Worm (Caenorhabditis elegans) whole organism, mixed stage, embryonic: ENCODE measurements around the gene F42A9.3.

Source experiments
- ces-1 ChIP-seq: fragments of 150-350 bp; optimal IDR thresholded peaks from 2 replicates; lab custom pipeline; 2014; ENCODE audit warnings: missing biosample characterization, missing genetic modification reagents, missing genetic modification characterization
- elt-3 ChIP-seq: fragments of 150-350 bp; optimal IDR thresholded peaks from 2 replicates; lab custom pipeline; 2014; ENCODE audit warnings: missing biosample characterization, missing genetic modification characterization
- lsy-2 ChIP-seq: fragments of 150-350 bp; optimal IDR thresholded peaks from 2 replicates; lab custom pipeline; 2014; ENCODE audit warnings: missing biosample characterization, missing genetic modification characterization
- nhr-12 ChIP-seq: fragments of 150-350 bp; optimal IDR thresholded peaks from 2 replicates; lab custom pipeline; 2014; ENCODE audit warnings: missing biosample characterization, missing genetic modification characterization
- nhr-76 ChIP-seq: sonication (generic microtip); optimal IDR thresholded peaks from 2 replicates; lab custom pipeline; 2017; ENCODE audit warnings: missing biosample characterization, missing genetic modification characterization
- snpc-4 ChIP-seq: fragments of 150-350 bp; optimal IDR thresholded peaks from 2 replicates; lab custom pipeline; 2014; ENCODE audit warnings: missing biosample characterization, missing genetic modification characterization
- tbx-8 ChIP-seq: fragments of 200-800 bp; sonication (Bioruptor generic); optimal IDR thresholded peaks from 2 replicates; lab custom pipeline; 2018; ENCODE audit warnings: mild to moderate bottlenecking, missing genetic modification characterization, moderate library complexity, missing compliant biosample characterization
- unc-39 ChIP-seq: fragments of 150-350 bp; optimal IDR thresholded peaks from 2 replicates; lab custom pipeline; 2014; ENCODE audit warnings: missing biosample characterization, missing genetic modification characterization
- unc-62 ChIP-seq: fragments of 150-350 bp; optimal IDR thresholded peaks from 2 replicates; lab custom pipeline; 2014; ENCODE audit warnings: missing biosample characterization, missing genetic modification reagents, missing genetic modification characterization
- zip-8 ChIP-seq: fragments of 150-350 bp; optimal IDR thresholded peaks from 2 replicates; lab custom pipeline; 2014; ENCODE audit warnings: missing biosample characterization, missing genetic modification characterization
- ztf-11 ChIP-seq: fragments of 150-350 bp; optimal IDR thresholded peaks from 2 replicates; lab custom pipeline; 2014; ENCODE audit warnings: missing biosample characterization, missing genetic modification characterization

DNA sequence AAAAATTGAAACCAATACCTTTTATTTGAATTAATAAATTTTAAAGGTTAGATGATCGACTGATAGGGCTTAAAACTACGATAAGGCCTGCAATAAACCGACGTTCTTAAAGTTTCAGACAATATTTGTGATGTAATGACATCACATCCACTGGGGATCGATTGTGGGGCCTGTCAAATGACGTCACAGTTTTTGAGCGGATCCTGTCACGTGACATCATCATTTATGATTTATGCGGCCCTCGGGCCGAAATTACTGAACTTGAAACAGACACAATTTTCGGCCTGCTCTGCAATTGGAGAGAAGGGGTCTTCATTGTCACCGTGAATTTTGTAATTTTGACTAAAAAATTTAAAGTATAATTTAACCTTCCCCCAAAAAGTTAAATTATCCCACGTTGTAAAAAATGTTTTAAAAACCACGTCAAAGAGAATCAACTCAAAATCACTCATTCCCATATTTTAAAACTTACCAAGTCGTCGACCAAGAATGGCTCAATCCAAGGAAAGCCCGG, 37.1 kb downstream of the F42A9.3 start, which contains the start of gene C49C8.1:
- TF ChIP-seq snpc-4 (tag; lab: Kevin White, UChicago) (no peak), lsy-2 (no peak), ces-1 (GFP tag; lab: Kevin White, UChicago) (no peak), unc-39 (tag; lab: Kevin White, UChicago) (no peak), elt-3 (no peak), nhr-76 (tag; lab: Kevin White, UChicago) (no peak), ztf-11 (tag; lab: Kevin White, UChicago) (no peak), zip-8 (tag; lab: Kevin White, UChicago) (peak; percentile 92), nhr-12 (no peak), unc-62 (GFP tag; lab: Kevin White, UChicago) (no peak), tbx-8 (GFP tag; lab: Kevin White, UChicago) (no peak)
